Worm (Caenorhabditis elegans) whole organism, L1 larva: ENCODE results near the gene C35D10.8.

Experiments
- aly-2 ChIP-seq: fragments of 150-350 bp; optimal IDR thresholded peaks from 2 replicates; lab custom pipeline; 2014; ENCODE audit warnings: missing biosample characterization, missing genetic modification characterization
- efl-3 ChIP-seq: fragments of 200-800 bp; sonication (Bioruptor generic); optimal IDR thresholded peaks from 2 replicates; lab custom pipeline; 2018; ENCODE audit warnings: mild to moderate bottlenecking, missing genetic modification characterization, missing compliant biosample characterization
- lin-15B ChIP-seq: fragments of 150-350 bp; sonication (generic microtip); optimal IDR thresholded peaks from 3 replicates; lab custom pipeline; 2014; ENCODE audit warnings: missing biosample characterization, missing genetic modification characterization
- mdl-1 ChIP-seq, 2 experiments: fragments of 150-350 bp; optimal IDR thresholded peaks; 2 replicates each; lab custom pipeline; 2014 to 2017; ENCODE audit warnings: missing biosample characterization in 2 of 2, missing genetic modification characterization in 2 of 2, inconsistent platforms in 1 of 2
- nhr-77 ChIP-seq: fragments of 150-350 bp; optimal IDR thresholded peaks from 2 replicates; lab custom pipeline; 2014; ENCODE audit warnings: missing biosample characterization, missing genetic modification characterization

DNA sequence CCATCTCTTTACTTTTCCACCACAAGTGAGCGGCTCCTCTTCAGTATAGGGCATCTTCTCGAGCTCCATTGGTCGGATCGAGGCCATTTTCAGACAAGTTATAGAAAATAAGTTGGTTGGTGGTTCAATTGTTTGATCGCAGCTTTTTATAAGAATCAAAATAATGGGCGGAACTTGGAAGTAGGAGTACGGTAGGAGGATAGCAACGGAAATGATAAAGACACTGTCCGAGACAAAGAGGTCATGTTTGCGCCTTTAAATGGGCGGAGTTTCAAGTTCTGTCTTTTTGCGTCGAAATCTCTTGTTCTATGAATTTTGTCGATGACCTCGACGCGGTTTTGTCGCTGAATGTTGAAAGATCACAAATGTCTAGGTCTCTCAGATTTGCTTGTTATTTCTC, 32.9 kb upstream of the C35D10.8 start, which contains the start of gene F26A1.8:
- TF ChIP-seq aly-2 (tag; lab: Kevin White, UChicago) (no peak), nhr-77 (tag; lab: Kevin White, UChicago) (no peak), mdl-1 (tag; optimal IDR thresholded peaks at IDR 0.05; lab: Kevin White, UChicago) (no peak), efl-3 (GFP tag; lab: Kevin White, UChicago) (no peak), lin-15B (no peak)
